Worm (Caenorhabditis elegans): ENCODE data around the gene T02H6.3.

ce11 chrII:683467-683866 lies 8.2 kb upstream of the T02H6.3 start, which contains the start of gene T02H6.6:
- TF ChIP-seq T22C8.4 (GFP tag; IDR thresholded peaks at IDR 0.05) (no peak), ztf-29 (GFP tag; IDR thresholded peaks at IDR 0.05) (no peak), flt-1 (GFP tag; IDR thresholded peaks at IDR 0.05) (no peak), ztf-23 (GFP tag; IDR thresholded peaks at IDR 0.05) (no peak), ref-1 (GFP tag; conservative IDR thresholded peaks at IDR 0.05) (no peak), med-1 (GFP tag; optimal IDR thresholded peaks at IDR 0.05; ENCODE audit: insufficient read depth) (no peak)

Measured in whole organism, midembryonic.